Worm (Caenorhabditis elegans): ENCODE measurements around the gene parg-1.

ce11 chrIV:8708046-8708445, 38.0 kb upstream of the parg-1 start:
- TF ChIP-seq nhr-237 (tag; optimal IDR thresholded peaks at IDR 0.05) (no peak), ztf-4 (tag; optimal IDR thresholded peaks at IDR 0.05) (no peak), ama-1 (optimal IDR thresholded peaks at IDR 0.05) (no peak), ceh-16 (tag; optimal IDR thresholded peaks at IDR 0.05) (no peak), unc-62 (GFP tag; optimal IDR thresholded peaks at IDR 0.05) (no peak), zag-1 (tag; optimal IDR thresholded peaks at IDR 0.05) (no peak), blmp-1 (tag; optimal IDR thresholded peaks at IDR 0.05; ENCODE audit: insufficient read depth) (no peak), snpc-4 (tag; optimal IDR thresholded peaks at IDR 0.05) (no peak), mdl-1 (tag; optimal IDR thresholded peaks at IDR 0.05) (no peak), elt-3 (tag; optimal IDR thresholded peaks at IDR 0.05) (no peak), nhr-12 (tag; optimal IDR thresholded peaks at IDR 0.05) (no peak), nhr-129 (tag; optimal IDR thresholded peaks at IDR 0.05) (no peak), R02D3.7 (tag; optimal IDR thresholded peaks at IDR 0.05) (no peak)
